Worm (Caenorhabditis elegans) whole organism, young adult: ENCODE measurements around the gene F20B6.4.

Source experiments
- C06A6.2 ChIP-seq: fragments of 200-800 bp; sonication (Bioruptor generic); conservative IDR thresholded peaks from 2 replicates; pipeline ENCODE4 v1.3.6; 2022; ENCODE audit warnings: missing genetic modification characterization, missing compliant biosample characterization
- T26A5.8 ChIP-seq: sonication (generic microtip); optimal IDR thresholded peaks from 2 replicates; lab custom pipeline; 2016; ENCODE audit warnings: missing genetic modification characterization, missing compliant biosample characterization
- let-526 ChIP-seq: fragments of 200-800 bp; sonication (Bioruptor generic); IDR thresholded peaks from 2 replicates; pipeline ENCODE4 v1.3.6; 2022; ENCODE audit warnings: missing genetic modification reagents, missing genetic modification characterization, missing compliant biosample characterization
- sea-2 ChIP-seq: fragments of 200-800 bp; sonication (Bioruptor generic); IDR thresholded peaks from 2 replicates; pipeline ENCODE4 v1.3.6; 2022; ENCODE audit warnings: missing genetic modification characterization, missing compliant biosample characterization

ce11 chrX:4148449-4149031 lies 47.8 kb downstream of the F20B6.4 start:
- TF ChIP-seq T26A5.8 (tag; lab: Kevin White, UChicago) (no peak), let-526 (GFP tag; lab: Robert Waterston, UW) (no peak), sea-2 (GFP tag; lab: Robert Waterston, UW) (no peak), C06A6.2 (no peak)
